Fruit fly (Drosophila melanogaster): ENCODE measurements around the gene CG31848.

The CG31848 gene

DNA sequence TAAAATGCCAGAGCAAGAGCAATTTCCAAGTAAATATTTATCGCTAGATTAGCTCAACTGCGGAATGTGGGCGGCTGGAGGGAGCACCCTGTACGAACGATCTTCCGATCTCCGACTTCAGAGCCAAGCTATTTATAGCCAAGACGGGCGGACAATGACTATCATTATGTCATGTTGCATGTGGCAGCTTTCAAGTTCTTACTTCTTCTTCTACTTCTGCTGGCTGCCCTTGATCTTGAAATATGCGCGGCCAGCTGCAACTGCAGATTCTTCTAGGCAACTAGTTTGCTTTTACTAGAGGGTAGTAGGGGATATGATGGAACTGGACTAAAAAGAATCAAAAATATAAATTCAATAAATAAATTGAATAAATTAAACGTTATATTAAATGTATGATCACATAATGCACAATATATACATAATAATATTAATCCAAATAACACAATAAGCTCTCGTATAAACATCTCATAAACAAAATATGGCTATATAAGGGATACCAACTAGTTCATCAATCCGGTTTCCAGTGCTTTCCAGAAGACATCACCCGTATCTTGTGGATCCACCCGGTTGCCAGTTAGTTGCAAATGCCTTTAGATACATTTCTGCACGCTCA, 2.5 kb upstream of the CG31848 start (continued):
- TF ChIP-seq net (GFP tag; optimal IDR thresholded peaks at IDR 0.05) (peak; percentile 13), Sox102F (GFP tag; optimal IDR thresholded peaks at IDR 0.05) (no peak), pdm3 (GFP tag; optimal IDR thresholded peaks at IDR 0.05) (no peak), CG8632 (GFP tag; optimal IDR thresholded peaks at IDR 0.05) (no peak), lz (GFP tag; optimal IDR thresholded peaks at IDR 0.05) (no peak), CG8119 (GFP tag; IDR thresholded peaks at IDR 0.05) (peak; percentile 72), CG34406 (GFP tag; optimal IDR thresholded peaks at IDR 0.05) (no peak), eg (GFP tag; IDR thresholded peaks at IDR 0.05) (peak; percentile 51; the same call in 2 of the 3 replicates), CG9139 (GFP tag; optimal IDR thresholded peaks at IDR 0.05) (no peak), CG16779 (tag; optimal IDR thresholded peaks at IDR 0.05) (no peak), CG32006 (GFP tag; optimal IDR thresholded peaks at IDR 0.05) (peak; percentile 72), CG6163 (GFP tag; IDR thresholded peaks at IDR 0.05) (no peak), acj6 (GFP tag; optimal IDR thresholded peaks at IDR 0.05) (peak; percentile 19), Hr4 (GFP tag; optimal IDR thresholded peaks at IDR 0.05) (no peak), CG4318 (GFP tag; optimal IDR thresholded peaks at IDR 0.05) (peak; percentile 26), esn (GFP tag; optimal IDR thresholded peaks at IDR 0.05) (no peak), CG11762 (GFP tag; optimal IDR thresholded peaks at IDR 0.05; ENCODE audit: insufficient read depth) (no peak), dsx (GFP tag; optimal IDR thresholded peaks at IDR 0.05; ENCODE audit: poor library complexity, severe bottlenecking) (peak; percentile 76), OdsH (GFP tag; optimal IDR thresholded peaks at IDR 0.05) (peak; percentile 52), svp (GFP tag) (no peak), Hr38 (GFP tag; optimal IDR thresholded peaks at IDR 0.05) (no peak), CG31627 (GFP tag; optimal IDR thresholded peaks at IDR 0.05) (no peak), CG3919 (GFP tag; optimal IDR thresholded peaks at IDR 0.05) (peak; percentile 17), fkh (GFP tag; optimal IDR thresholded peaks at IDR 0.05) (no peak), CG6808 (GFP tag; optimal IDR thresholded peaks at IDR 0.05) (peak; percentile 51)

dm6 chr2L:13266627-13267026, 951 bp upstream of the CG31848 start:
- no peak for TF ChIP-seq OdsH (GFP tag; optimal IDR thresholded peaks at IDR 0.05)
- TF ChIP-seq dsx (GFP tag; optimal IDR thresholded peaks at IDR 0.05; ENCODE audit: poor library complexity, severe bottlenecking), result no peak
- TF ChIP-seq esn (GFP tag; optimal IDR thresholded peaks at IDR 0.05), result no peak
- TF ChIP-seq ss (GFP tag; optimal IDR thresholded peaks at IDR 0.05), result peak in 1 of 2 experiments; percentile 75
- no peak for TF ChIP-seq Lpt (GFP tag; optimal IDR thresholded peaks at IDR 0.05)
- TF ChIP-seq Sox15 (GFP tag; optimal IDR thresholded peaks at IDR 0.05), result no peak
- peak; percentile 63 for TF ChIP-seq Eip78C (GFP tag)
- 0 out of 3 replicates have a peak, but pooled peaks have one; percentile 18 for TF ChIP-seq CG8119 (GFP tag; IDR thresholded peaks at IDR 0.05)
- TF ChIP-seq CG3919 (GFP tag; optimal IDR thresholded peaks at IDR 0.05), result peak; percentile 27
- no peak for TF ChIP-seq fkh (GFP tag; optimal IDR thresholded peaks at IDR 0.05)
- TF ChIP-seq eg (GFP tag; IDR thresholded peaks at IDR 0.05), result peak; percentile 47; the same call in 1 of the 3 replicates
- TF ChIP-seq CG6808 (GFP tag; optimal IDR thresholded peaks at IDR 0.05), result peak; percentile 21
- TF ChIP-seq CG32006 (GFP tag; optimal IDR thresholded peaks at IDR 0.05), result peak; percentile 17
- peak; percentile 23 for TF ChIP-seq CG3032 (tag; optimal IDR thresholded peaks at IDR 0.05)
- peak; percentile 41 for TF ChIP-seq CG1621 (tag; optimal IDR thresholded peaks at IDR 0.05)
- no peak for TF ChIP-seq CG8319 (GFP tag; optimal IDR thresholded peaks at IDR 0.05)
- TF ChIP-seq Hr38 (GFP tag; optimal IDR thresholded peaks at IDR 0.05), result no peak

dm6 chr2L:13260740-13261139, 4.9 kb downstream of the CG31848 start, which contains the start of gene CG44085:
Gene CG44085, plus strand, starts transcription at chr2L:13261008.
- no peak for TF ChIP-seq Eip75B (GFP tag; optimal IDR thresholded peaks at IDR 0.05)
- TF ChIP-seq Lpt (GFP tag; optimal IDR thresholded peaks at IDR 0.05), result no peak
- TF ChIP-seq Gug (GFP tag; IDR thresholded peaks at IDR 0.05), result no peak
- TF ChIP-seq CG6808 (GFP tag; optimal IDR thresholded peaks at IDR 0.05), result no peak
- no peak for TF ChIP-seq CG32006 (GFP tag; optimal IDR thresholded peaks at IDR 0.05)
- TF ChIP-seq salr (GFP tag; optimal IDR thresholded peaks at IDR 0.05), result no peak
- no peak for TF ChIP-seq topi (GFP tag; optimal IDR thresholded peaks at IDR 0.05)
- TF ChIP-seq net (GFP tag; optimal IDR thresholded peaks at IDR 0.05), result no peak
- no peak for TF ChIP-seq CG10631 (GFP tag; optimal IDR thresholded peaks at IDR 0.05)
- no peak for TF ChIP-seq fd85E (GFP tag; optimal IDR thresholded peaks at IDR 0.05)
- TF ChIP-seq CG11762 (GFP tag; optimal IDR thresholded peaks at IDR 0.05; ENCODE audit: insufficient read depth), result no peak
- TF ChIP-seq CG4318 (GFP tag; optimal IDR thresholded peaks at IDR 0.05), result no peak
- no peak for TF ChIP-seq Hr39 (GFP tag; optimal IDR thresholded peaks at IDR 0.05)
- no peak for TF ChIP-seq achi (GFP tag; optimal IDR thresholded peaks at IDR 0.05)
- TF ChIP-seq lz (GFP tag; optimal IDR thresholded peaks at IDR 0.05), result no peak
- TF ChIP-seq fd59A (GFP tag; optimal IDR thresholded peaks at IDR 0.05), result no peak
- TF ChIP-seq CG3919 (GFP tag; optimal IDR thresholded peaks at IDR 0.05), result no peak
